Fruit fly (Drosophila melanogaster) whole organism, embryonic: ENCODE measurements around the gene dUTPase.

Experiments used
- CG10431 ChIP-seq: fragments of 200-800 bp; sonication (Bioruptor generic); optimal IDR thresholded peaks from 3 replicates; lab custom pipeline; 2018; ENCODE audit warnings: missing biosample characterization, mild to moderate bottlenecking, missing genetic modification characterization
- CG11504 ChIP-seq: fragments of 200-800 bp; sonication (Bioruptor generic); optimal IDR thresholded peaks from 3 replicates; lab custom pipeline; 2019; ENCODE audit warnings: missing biosample characterization, mild to moderate bottlenecking, missing genetic modification characterization, moderate library complexity
- CG15073 ChIP-seq: fragments of 200-800 bp; sonication (Bioruptor generic); optimal IDR thresholded peaks from 2 replicates; lab custom pipeline; 2016; ENCODE audit warnings: missing biosample characterization, missing genetic modification characterization
- CG15479 ChIP-seq: fragments of 200-800 bp; sonication (Bioruptor generic); optimal IDR thresholded peaks from 3 replicates; lab custom pipeline; 2019; ENCODE audit warnings: missing biosample characterization, mild to moderate bottlenecking, missing genetic modification characterization, moderate library complexity
- CG15601 ChIP-seq: fragments of 200-800 bp; sonication (Bioruptor generic); optimal IDR thresholded peaks from 3 replicates; lab custom pipeline; 2019; ENCODE audit warnings: missing biosample characterization, mild to moderate bottlenecking, missing genetic modification characterization, moderate library complexity
- CG1647 ChIP-seq: fragments of 200-800 bp; sonication (Bioruptor generic); optimal IDR thresholded peaks from 3 replicates; lab custom pipeline; 2016; ENCODE audit warnings: missing biosample characterization, missing genetic modification characterization
- CG17328 ChIP-seq: fragments of 200-800 bp; sonication (Bioruptor generic); IDR thresholded peaks from 2 replicates; pipeline ENCODE4 v1.3.6; 2022; ENCODE audit warnings: missing biosample characterization, missing genetic modification characterization
- CG17612 ChIP-seq: fragments of 200-800 bp; sonication (Bioruptor generic); IDR thresholded peaks from 2 replicates; pipeline ENCODE4 v1.3.6; 2022; ENCODE audit warnings: missing biosample characterization, missing genetic modification characterization
- CG2129 ChIP-seq: fragments of 200-800 bp; sonication (Bioruptor generic); IDR thresholded peaks from 2 replicates; pipeline ENCODE4 v1.3.6; 2022; ENCODE audit warnings: missing biosample characterization, missing genetic modification characterization; ENCODE audit not compliant: partially characterized antibody
- CG2199 ChIP-seq: fragments of 200-800 bp; sonication (Bioruptor generic); IDR thresholded peaks from 3 replicates; pipeline ENCODE4 v1.3.6; 2022; ENCODE audit warnings: missing biosample characterization, missing genetic modification characterization
- CG3065 ChIP-seq: fragments of 200-800 bp; sonication (Bioruptor generic); optimal IDR thresholded peaks from 2 replicates; lab custom pipeline; 2016; ENCODE audit warnings: missing biosample characterization, missing genetic modification characterization
- CG4360 ChIP-seq: fragments of 200-800 bp; sonication (Bioruptor generic); IDR thresholded peaks from 2 replicates; pipeline ENCODE4 v1.3.6; 2022; ENCODE audit warnings: missing biosample characterization, missing genetic modification characterization
- CG5180 ChIP-seq: fragments of 200-800 bp; sonication (Bioruptor generic); optimal IDR thresholded peaks from 3 replicates; lab custom pipeline; 2017; ENCODE audit warnings: missing biosample characterization, missing genetic modification characterization, mild to moderate bottlenecking, moderate library complexity, missing genetic modification reagents
- CG6175 ChIP-seq: fragments of 200-800 bp; sonication (Bioruptor generic); IDR thresholded peaks from 3 replicates; pipeline ENCODE4 v1.3.6; 2022; ENCODE audit warnings: missing biosample characterization, missing genetic modification characterization
- CG9215 ChIP-seq: fragments of 200-800 bp; sonication (Bioruptor generic); IDR thresholded peaks from 2 replicates; pipeline ENCODE4 v1.3.6; 2022; ENCODE audit warnings: missing biosample characterization, missing genetic modification characterization
- CG9727 ChIP-seq: fragments of 200-800 bp; sonication (Bioruptor generic); optimal IDR thresholded peaks from 3 replicates; lab custom pipeline; 2017; ENCODE audit warnings: missing biosample characterization, mild to moderate bottlenecking, missing genetic modification characterization
- D19B ChIP-seq: fragments of 200-800 bp; sonication (Bioruptor generic); optimal IDR thresholded peaks from 2 replicates; lab custom pipeline; 2017; ENCODE audit warnings: missing biosample characterization, mild to moderate bottlenecking, missing genetic modification characterization
- Dad ChIP-seq: fragments of 200-800 bp; sonication (Bioruptor generic); optimal IDR thresholded peaks from 3 replicates; lab custom pipeline; 2016; ENCODE audit warnings: missing biosample characterization, missing genetic modification characterization
- Dfd ChIP-seq, 2 experiments: fragments of >200 bp; optimal IDR thresholded peaks; 2 replicates each; lab custom pipeline; 2017; ENCODE audit warnings: missing biosample characterization in 2 of 2, missing genetic modification characterization in 2 of 2
- Dp ChIP-seq: fragments of 200-800 bp; sonication (Bioruptor generic); optimal IDR thresholded peaks from 2 replicates; lab custom pipeline; 2018; ENCODE audit warnings: missing biosample characterization, mild to moderate bottlenecking, missing genetic modification characterization, moderate library complexity
- Ets65A ChIP-seq: fragments of 200-800 bp; sonication (Bioruptor generic); peaks from one replicate; lab custom pipeline; 2016; ENCODE audit warnings: missing biosample characterization, missing genetic modification characterization
- Fer2 ChIP-seq: fragments of 200-800 bp; sonication (Bioruptor generic); optimal IDR thresholded peaks from 2 replicates; lab custom pipeline; 2018; ENCODE audit warnings: missing biosample characterization, mild to moderate bottlenecking, missing genetic modification characterization, moderate library complexity
- H2.0 ChIP-seq: fragments of 200-800 bp; sonication (Bioruptor generic); IDR thresholded peaks from 2 replicates; pipeline ENCODE4 v1.3.6; 2022; ENCODE audit warnings: missing biosample characterization, missing genetic modification characterization
- HLH3B ChIP-seq: fragments of 200-800 bp; sonication (Bioruptor generic); IDR thresholded peaks from 2 replicates; pipeline ENCODE4 v1.3.6; 2022; ENCODE audit warnings: missing biosample characterization, missing genetic modification characterization
- Hr39 ChIP-seq: fragments of >200 bp; optimal IDR thresholded peaks from 2 replicates; lab custom pipeline; 2017
- Hsf ChIP-seq: fragments of 200-800 bp; sonication (Bioruptor generic); optimal IDR thresholded peaks from 3 replicates; lab custom pipeline; 2016; ENCODE audit warnings: missing biosample characterization, missing genetic modification characterization
- MTF-1 ChIP-seq: fragments of 200-800 bp; sonication (Bioruptor generic); optimal IDR thresholded peaks from 2 replicates; lab custom pipeline; 2018; ENCODE audit warnings: missing biosample characterization, mild to moderate bottlenecking, missing genetic modification characterization, borderline replicate concordance
- Optix ChIP-seq: fragments of 200-800 bp; sonication (Bioruptor generic); IDR thresholded peaks from 3 replicates; pipeline ENCODE4 v1.3.6; 2022; ENCODE audit warnings: missing biosample characterization, missing genetic modification characterization
- Six4 ChIP-seq: fragments of 200-800 bp; sonication (Bioruptor generic); optimal IDR thresholded peaks from 2 replicates; lab custom pipeline; 2016; ENCODE audit warnings: missing biosample characterization, missing genetic modification characterization
- Vsx1 ChIP-seq: fragments of 200-800 bp; sonication (Bioruptor generic); optimal IDR thresholded peaks from 2 replicates; lab custom pipeline; 2017; ENCODE audit warnings: missing biosample characterization, mild to moderate bottlenecking, missing genetic modification characterization, missing genetic modification reagents
- amos ChIP-seq: fragments of 200-800 bp; sonication (Bioruptor generic); IDR thresholded peaks from 2 replicates; pipeline ENCODE4 v1.3.6; 2022; ENCODE audit warnings: missing biosample characterization, missing genetic modification characterization; ENCODE audit not compliant: partially characterized antibody
- az2 ChIP-seq: fragments of 200-800 bp; sonication (Bioruptor generic); optimal IDR thresholded peaks from 3 replicates; lab custom pipeline; 2016; ENCODE audit warnings: missing biosample characterization, missing genetic modification characterization
- bbx ChIP-seq: fragments of 200-800 bp; sonication (Bioruptor generic); IDR thresholded peaks from 2 replicates; pipeline ENCODE4 v1.3.6; 2022; ENCODE audit warnings: missing biosample characterization, missing genetic modification characterization; ENCODE audit not compliant: partially characterized antibody
- dati ChIP-seq: fragments of 200-800 bp; sonication (Bioruptor generic); IDR thresholded peaks from 2 replicates; pipeline ENCODE4 v1.3.6; 2022; ENCODE audit warnings: missing biosample characterization, missing genetic modification characterization
- dimm ChIP-seq: fragments of 200-800 bp; sonication (Bioruptor generic); IDR thresholded peaks from 2 replicates; pipeline ENCODE4 v1.3.6; 2022; ENCODE audit warnings: missing biosample characterization, missing genetic modification characterization
- dmrt11E ChIP-seq: fragments of 200-800 bp; sonication (Bioruptor generic); optimal IDR thresholded peaks from 3 replicates; lab custom pipeline; 2018; ENCODE audit warnings: missing biosample characterization, mild to moderate bottlenecking, missing genetic modification characterization, moderate library complexity
- gce ChIP-seq: fragments of 200-800 bp; sonication (Bioruptor generic); IDR thresholded peaks from 3 replicates; pipeline ENCODE4 v1.3.6; 2022; ENCODE audit warnings: missing biosample characterization, missing genetic modification characterization
- insv ChIP-seq, 2 experiments: fragments of 200-800 bp; sonication (Bioruptor generic); optimal IDR thresholded peaks; 3 replicates each; lab custom pipeline; 2016 to 2018; ENCODE audit warnings: missing biosample characterization in 2 of 2, missing genetic modification characterization in 2 of 2
- mirr ChIP-seq: fragments of 200-800 bp; sonication (Bioruptor generic); optimal IDR thresholded peaks from 3 replicates; lab custom pipeline; 2018; ENCODE audit warnings: missing biosample characterization, mild to moderate bottlenecking, missing genetic modification characterization
- nau ChIP-seq: fragments of 200-800 bp; sonication (Bioruptor generic); optimal IDR thresholded peaks from 3 replicates; lab custom pipeline; 2017; ENCODE audit warnings: missing biosample characterization, mild to moderate bottlenecking, missing genetic modification characterization, missing genetic modification reagents
- odd ChIP-seq: fragments of 200-800 bp; sonication (Bioruptor generic); optimal IDR thresholded peaks from 2 replicates; lab custom pipeline; 2017; ENCODE audit warnings: missing biosample characterization, mild to moderate bottlenecking, missing genetic modification characterization
- p53 ChIP-seq: fragments of 200-800 bp; sonication (Bioruptor generic); optimal IDR thresholded peaks from 2 replicates; lab custom pipeline; 2016; ENCODE audit warnings: missing biosample characterization, missing genetic modification characterization
- salm ChIP-seq: fragments of 200-800 bp; sonication (Bioruptor generic); optimal IDR thresholded peaks from 2 replicates; lab custom pipeline; 2018; ENCODE audit warnings: missing biosample characterization, mild to moderate bottlenecking, missing genetic modification characterization
- scrt ChIP-seq: fragments of 200-800 bp; sonication (Bioruptor generic); optimal IDR thresholded peaks from 2 replicates; lab custom pipeline; 2018; ENCODE audit warnings: missing biosample characterization, mild to moderate bottlenecking, missing genetic modification characterization, moderate library complexity
- sima ChIP-seq: fragments of 200-800 bp; sonication (Bioruptor generic); optimal IDR thresholded peaks from 2 replicates; lab custom pipeline; 2016; ENCODE audit warnings: missing biosample characterization, missing genetic modification characterization
- slbo ChIP-seq: fragments of 200-800 bp; sonication (Bioruptor generic); IDR thresholded peaks from 2 replicates; pipeline ENCODE4 v1.3.6; 2022; ENCODE audit warnings: missing biosample characterization, missing genetic modification characterization
- sna ChIP-seq: fragments of 200-800 bp; sonication (Bioruptor generic); IDR thresholded peaks from 2 replicates; pipeline ENCODE4 v1.3.6; 2022; ENCODE audit warnings: missing biosample characterization, missing genetic modification characterization; ENCODE audit not compliant: partially characterized antibody
- ttk ChIP-seq: fragments of 200-800 bp; sonication (Bioruptor generic); IDR thresholded peaks from 2 replicates; pipeline ENCODE4 v2.1.2; 2022; ENCODE audit warnings: missing biosample characterization, missing genetic modification characterization
- vnd ChIP-seq: fragments of 200-800 bp; sonication (Bioruptor generic); IDR thresholded peaks from 3 replicates; pipeline ENCODE4 v1.3.6; 2022; ENCODE audit warnings: missing biosample characterization, missing genetic modification characterization; ENCODE audit not compliant: partially characterized antibody
- wdn ChIP-seq: fragments of 200-800 bp; sonication (Bioruptor generic); IDR thresholded peaks from 2 replicates; pipeline ENCODE4 v1.3.6; 2022; ENCODE audit warnings: missing biosample characterization, missing genetic modification characterization

The dUTPase gene

DNA sequence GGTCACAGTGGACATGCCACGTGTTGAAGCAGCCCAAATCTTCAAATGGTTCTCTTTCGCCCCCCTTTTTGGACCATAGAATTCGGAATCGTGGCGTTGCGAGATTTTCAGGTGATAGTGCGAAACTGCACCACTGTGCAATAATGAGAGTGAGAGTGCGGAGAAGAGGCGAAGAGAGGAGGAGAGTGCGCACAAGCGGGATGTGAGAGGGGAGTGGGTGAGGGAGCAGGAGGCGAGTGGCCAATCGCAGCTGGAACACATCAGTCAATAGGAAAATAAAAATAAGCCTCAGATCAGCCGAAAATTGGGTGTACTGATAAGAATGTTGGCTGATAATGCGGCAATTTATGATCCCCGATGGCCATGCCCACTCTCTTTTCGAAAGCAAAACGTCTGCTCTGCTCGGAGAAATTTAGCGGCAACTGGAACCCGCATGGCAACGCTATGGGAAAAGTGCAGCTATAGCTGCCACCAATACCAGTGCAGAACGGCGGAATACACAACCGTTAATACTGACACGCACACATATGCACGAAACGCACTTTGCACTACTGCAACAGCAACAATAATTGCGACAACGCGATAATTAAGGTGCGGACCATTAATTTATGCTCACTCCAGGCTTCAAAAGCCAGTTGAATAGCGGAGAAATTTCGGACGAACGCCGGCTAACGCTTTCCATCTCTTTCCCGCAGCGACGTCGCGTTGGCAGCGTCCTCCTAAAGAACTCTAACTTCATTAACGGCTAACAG is 43.7 kb upstream of the dUTPase start (continued):
- peak; percentile 19 for TF ChIP-seq CG3065 (GFP tag; lab: Kevin White, UChicago)
- no peak for TF ChIP-seq mirr (GFP tag; lab: Kevin White, UChicago)
- TF ChIP-seq slbo (GFP tag; lab: Robert Waterston, UW), result no peak
- TF ChIP-seq CG4360, result no peak
- no peak for TF ChIP-seq sna (GFP tag; lab: Robert Waterston, UW)
- 0 out of 2 replicates have a peak, but pooled peaks have one; percentile 32 for TF ChIP-seq CG17328 (GFP tag; lab: Robert Waterston, UW)
- TF ChIP-seq bbx, result no peak
- TF ChIP-seq sima (GFP tag; lab: Kevin White, UChicago), result no peak
- no peak; the same call in 2 of the 3 replicates for TF ChIP-seq Optix (GFP tag; lab: Robert Waterston, UW)
- TF ChIP-seq CG15073, result no peak
- no peak for TF ChIP-seq Hsf (GFP tag; lab: Kevin White, UChicago)
- no peak for TF ChIP-seq CG11504
- TF ChIP-seq CG17612 (GFP tag; lab: Robert Waterston, UW), result no peak
- no peak for TF ChIP-seq D19B (GFP tag; lab: Kevin White, UChicago)
- no peak for TF ChIP-seq CG2199 (GFP tag; lab: Robert Waterston, UW)
- TF ChIP-seq odd (GFP tag; lab: Kevin White, UChicago), result no peak
- no peak for TF ChIP-seq CG9215 (GFP tag; lab: Robert Waterston, UW)
- no peak for TF ChIP-seq amos (GFP tag; lab: Robert Waterston, UW)
- no peak for TF ChIP-seq Hr39 (lab: Kevin White, UChicago)
- peak; percentile 52 for TF ChIP-seq CG15479 (GFP tag; lab: Kevin White, UChicago)
- no peak for TF ChIP-seq insv (GFP tag; optimal IDR thresholded peaks at IDR 0.05; lab: Kevin White, UChicago)
- TF ChIP-seq Vsx1 (GFP tag; lab: Kevin White, UChicago), result no peak
- TF ChIP-seq H2.0 (GFP tag; lab: Robert Waterston, UW), result no peak
- TF ChIP-seq Dp (GFP tag; lab: Kevin White, UChicago), result no peak
- TF ChIP-seq p53 (GFP tag; lab: Kevin White, UChicago), result no peak
- no peak for TF ChIP-seq salm (tag; lab: Kevin White, UChicago)
- TF ChIP-seq nau (GFP tag; lab: Kevin White, UChicago), result peak; percentile 40
- TF ChIP-seq Six4 (GFP tag; lab: Kevin White, UChicago), result no peak
- no peak for TF ChIP-seq Fer2 (tag; lab: Kevin White, UChicago)
- no peak for TF ChIP-seq CG1647 (GFP tag; lab: Kevin White, UChicago)
- peak; percentile 63 for TF ChIP-seq CG9727
- TF ChIP-seq HLH3B (GFP tag; lab: Robert Waterston, UW), result 0 out of 2 replicates have a peak, but pooled peaks have one; percentile 18
- no peak for TF ChIP-seq dati (GFP tag; lab: Robert Waterston, UW)
- no peak for TF ChIP-seq MTF-1 (GFP tag; lab: Kevin White, UChicago)
- no peak for TF ChIP-seq CG5180
- TF ChIP-seq gce, result no peak
- no peak for TF ChIP-seq ttk (GFP tag; lab: Robert Waterston, UW)
- TF ChIP-seq CG2129, result no peak
- no peak for TF ChIP-seq vnd (GFP tag; lab: Robert Waterston, UW)
- no peak for TF ChIP-seq dimm
- TF ChIP-seq Ets65A (GFP tag; lab: Kevin White, UChicago), result no peak
- peak; percentile 16 for TF ChIP-seq scrt (GFP tag; lab: Kevin White, UChicago)
- TF ChIP-seq dmrt11E (tag; lab: Kevin White, UChicago), result no peak
- 0 out of 3 replicates have a peak, but pooled peaks have one; percentile 21 for TF ChIP-seq CG6175
- TF ChIP-seq az2 (GFP tag; lab: Kevin White, UChicago), result no peak
- no peak for TF ChIP-seq wdn
- TF ChIP-seq Dad (GFP tag; lab: Kevin White, UChicago), result no peak
- no peak for TF ChIP-seq CG10431
- no peak for TF ChIP-seq Dfd (GFP tag; optimal IDR thresholded peaks at IDR 0.05; lab: Kevin White, UChicago)
- TF ChIP-seq CG15601, result no peak
